Worm (Caenorhabditis elegans) whole organism, L1 larva: Measurements from ENCODE around the gene flp-10.

Source experiments
- nhr-19 ChIP-seq: fragments of 200-800 bp; sonication (Bioruptor generic); conservative IDR thresholded peaks from 2 replicates; pipeline ENCODE4 v1.3.6; 2022; ENCODE audit warnings: missing genetic modification characterization, missing compliant biosample characterization
- tbx-2 ChIP-seq: sonication (generic microtip); optimal IDR thresholded peaks from 2 replicates; lab custom pipeline; 2016; ENCODE audit warnings: missing genetic modification characterization, missing compliant biosample characterization
- xbp-1 ChIP-seq: sonication (generic microtip); optimal IDR thresholded peaks from 2 replicates; lab custom pipeline; 2016; ENCODE audit warnings: missing genetic modification characterization, missing compliant biosample characterization

ce11 chrIV:7846386-7846785 lies 22.3 kb upstream of the flp-10 start, which contains the start of gene C06A6.2:
- no peak for TF ChIP-seq xbp-1 (tag; lab: Kevin White, UChicago)
- TF ChIP-seq tbx-2 (tag; lab: Kevin White, UChicago) = no peak
- no peak for TF ChIP-seq nhr-19 (GFP tag; lab: Robert Waterston, UW)
